Fruit fly (Drosophila melanogaster) whole organism, embryonic: ENCODE data around the gene CG32170.

ENCODE experiments used
- Abd-B ChIP-seq: fragments of 200-800 bp; sonication (Bioruptor generic); optimal IDR thresholded peaks from 2 replicates; lab custom pipeline; 2018; ENCODE audit warnings: missing biosample characterization, mild to moderate bottlenecking, missing genetic modification characterization, moderate library complexity
- CG10979 ChIP-seq: fragments of 200-800 bp; sonication (Bioruptor generic); optimal IDR thresholded peaks from 2 replicates; lab custom pipeline; 2018; ENCODE audit warnings: missing biosample characterization, mild to moderate bottlenecking, missing genetic modification characterization, moderate library complexity
- CG12659 ChIP-seq: fragments of 200-800 bp; sonication (Bioruptor generic); optimal IDR thresholded peaks from 3 replicates; lab custom pipeline; 2017; ENCODE audit warnings: mild to moderate bottlenecking, missing biosample characterization, missing genetic modification reagents, missing genetic modification characterization
- CG13287 ChIP-seq: fragments of 200-800 bp; sonication (Bioruptor generic); IDR thresholded peaks from 2 replicates; pipeline ENCODE4 v1.3.6; 2022; ENCODE audit warnings: missing biosample characterization, missing genetic modification characterization; ENCODE audit not compliant: partially characterized antibody
- CG14860 ChIP-seq: fragments of 200-800 bp; sonication (Bioruptor generic); IDR thresholded peaks from 3 replicates; pipeline ENCODE4 v1.3.6; 2022; ENCODE audit warnings: missing biosample characterization, missing genetic modification characterization; ENCODE audit not compliant: partially characterized antibody
- CG15011 ChIP-seq: fragments of 200-800 bp; sonication (Bioruptor generic); optimal IDR thresholded peaks from 3 replicates; lab custom pipeline; 2018; ENCODE audit warnings: missing biosample characterization, mild to moderate bottlenecking, missing genetic modification characterization
- CG31365 ChIP-seq: fragments of 200-800 bp; sonication (Bioruptor generic); optimal IDR thresholded peaks from 2 replicates; lab custom pipeline; 2018; ENCODE audit warnings: missing biosample characterization, mild to moderate bottlenecking, missing genetic modification characterization
- CG3281 ChIP-seq: fragments of 200-800 bp; sonication (Bioruptor generic); optimal IDR thresholded peaks from 3 replicates; lab custom pipeline; 2017; ENCODE audit warnings: missing biosample characterization, mild to moderate bottlenecking, missing genetic modification characterization
- CG3407 ChIP-seq: fragments of 200-800 bp; sonication (Bioruptor generic); optimal IDR thresholded peaks from 2 replicates; lab custom pipeline; 2018; ENCODE audit warnings: missing biosample characterization, mild to moderate bottlenecking, missing genetic modification characterization
- CG4617 ChIP-seq: fragments of 200-800 bp; sonication (Bioruptor generic); optimal IDR thresholded peaks from 3 replicates; lab custom pipeline; 2016; ENCODE audit warnings: missing biosample characterization, missing genetic modification characterization, borderline replicate concordance
- CG7357 ChIP-seq: fragments of 200-800 bp; sonication (Bioruptor generic); IDR thresholded peaks from 3 replicates; pipeline ENCODE4 v1.3.6; 2022; ENCODE audit warnings: missing biosample characterization, missing genetic modification characterization
- CG7556 ChIP-seq: fragments of 200-800 bp; sonication (Bioruptor generic); optimal IDR thresholded peaks from 2 replicates; lab custom pipeline; 2017; ENCODE audit warnings: missing biosample characterization, mild to moderate bottlenecking, missing genetic modification characterization
- CG7987 ChIP-seq: fragments of 200-800 bp; sonication (Bioruptor generic); optimal IDR thresholded peaks from 2 replicates; lab custom pipeline; 2018; ENCODE audit warnings: missing biosample characterization, mild to moderate bottlenecking, missing genetic modification characterization, moderate library complexity
- CG9727 ChIP-seq: fragments of 200-800 bp; sonication (Bioruptor generic); optimal IDR thresholded peaks from 3 replicates; lab custom pipeline; 2017; ENCODE audit warnings: missing biosample characterization, mild to moderate bottlenecking, missing genetic modification characterization
- Camta ChIP-seq: fragments of 200-800 bp; sonication (Bioruptor generic); optimal IDR thresholded peaks from 2 replicates; lab custom pipeline; 2016; ENCODE audit warnings: missing biosample characterization, missing genetic modification characterization
- Chrac-16 ChIP-seq: fragments of 200-800 bp; sonication (Bioruptor generic); optimal IDR thresholded peaks from 3 replicates; lab custom pipeline; 2016; ENCODE audit warnings: missing biosample characterization, missing genetic modification characterization
- Dad ChIP-seq: fragments of 200-800 bp; sonication (Bioruptor generic); optimal IDR thresholded peaks from 3 replicates; lab custom pipeline; 2016; ENCODE audit warnings: missing biosample characterization, missing genetic modification characterization
- Dll ChIP-seq: fragments of 200-800 bp; sonication (Bioruptor generic); IDR thresholded peaks from 4 replicates; pipeline ENCODE4 v1.3.6; 2022; ENCODE audit warnings: missing biosample characterization, missing genetic modification characterization; ENCODE audit not compliant: partially characterized antibody
- Dp ChIP-seq: fragments of 200-800 bp; sonication (Bioruptor generic); optimal IDR thresholded peaks from 2 replicates; lab custom pipeline; 2018; ENCODE audit warnings: missing biosample characterization, mild to moderate bottlenecking, missing genetic modification characterization, moderate library complexity
- ERR ChIP-seq: fragments of 200-800 bp; sonication (Bioruptor generic); optimal IDR thresholded peaks from 2 replicates; lab custom pipeline; 2016; ENCODE audit warnings: missing biosample characterization, missing genetic modification characterization
- Fer3 ChIP-seq: fragments of 200-800 bp; sonication (Bioruptor generic); optimal IDR thresholded peaks from 2 replicates; lab custom pipeline; 2018; ENCODE audit warnings: missing biosample characterization, mild to moderate bottlenecking, missing genetic modification characterization, moderate library complexity
- Gug ChIP-seq: fragments of 200-800 bp; sonication (Bioruptor generic); IDR thresholded peaks from 4 replicates; pipeline ENCODE4 v1.3.6; 2022; ENCODE audit warnings: missing biosample characterization, missing genetic modification characterization
- HLHmδ ChIP-seq: fragments of 200-800 bp; sonication (Bioruptor generic); optimal IDR thresholded peaks from 2 replicates; lab custom pipeline; 2018; ENCODE audit warnings: missing biosample characterization, mild to moderate bottlenecking, missing genetic modification characterization, moderate library complexity
- Hand ChIP-seq: fragments of 200-800 bp; sonication (Bioruptor generic); optimal IDR thresholded peaks from 2 replicates; lab custom pipeline; 2017; ENCODE audit warnings: mild to moderate bottlenecking, missing biosample characterization, missing genetic modification reagents, missing genetic modification characterization
- Hsf ChIP-seq: fragments of 200-800 bp; sonication (Bioruptor generic); optimal IDR thresholded peaks from 3 replicates; lab custom pipeline; 2016; ENCODE audit warnings: missing biosample characterization, missing genetic modification characterization
- Lpt ChIP-seq: fragments of >200 bp; optimal IDR thresholded peaks from 2 replicates; lab custom pipeline; 2018; ENCODE audit warnings: missing biosample characterization, missing genetic modification characterization
- Nf-YC ChIP-seq: fragments of 200-800 bp; optimal IDR thresholded peaks from 3 replicates; lab custom pipeline; 2019; ENCODE audit warnings: missing biosample characterization, mild to moderate bottlenecking, missing genetic modification characterization, moderate library complexity
- Usf ChIP-seq: fragments of 200-800 bp; sonication (Bioruptor generic); optimal IDR thresholded peaks from 2 replicates; lab custom pipeline; 2017; ENCODE audit warnings: missing genotype, missing biosample characterization, missing genetic modification characterization
- al ChIP-seq: fragments of 200-800 bp; sonication (Bioruptor generic); IDR thresholded peaks from 2 replicates; pipeline ENCODE4 v1.3.6; 2022; ENCODE audit warnings: missing biosample characterization, missing genetic modification characterization
- ara ChIP-seq: fragments of 200-800 bp; sonication (Bioruptor generic); IDR thresholded peaks from 2 replicates; pipeline ENCODE4 v1.3.6; 2022; ENCODE audit warnings: missing biosample characterization, missing genetic modification characterization
- cato ChIP-seq: fragments of 200-800 bp; sonication (Bioruptor generic); optimal IDR thresholded peaks from 2 replicates; lab custom pipeline; 2016; ENCODE audit warnings: missing biosample characterization, missing genetic modification characterization, borderline replicate concordance
- chm ChIP-seq: fragments of 200-800 bp; sonication (Bioruptor generic); IDR thresholded peaks from 2 replicates; pipeline ENCODE4 v1.3.6; 2022; ENCODE audit warnings: missing biosample characterization, missing genetic modification characterization
- crp ChIP-seq, 2 experiments: fragments of 200-800 bp; sonication (Bioruptor generic); optimal IDR thresholded peaks; 2 replicates in 1 of 2; 3 replicates in 1 of 2; lab custom pipeline; 2017; ENCODE audit warnings: missing biosample characterization in 2 of 2, missing genetic modification characterization in 2 of 2, mild to moderate bottlenecking in 1 of 2, moderate library complexity in 1 of 2
- dmrt99B ChIP-seq: fragments of 200-800 bp; sonication (Bioruptor generic); optimal IDR thresholded peaks from 2 replicates; lab custom pipeline; 2018; ENCODE audit warnings: missing biosample characterization, mild to moderate bottlenecking, missing genetic modification characterization, moderate library complexity
- fd64A ChIP-seq: fragments of 200-800 bp; sonication (Bioruptor generic); optimal IDR thresholded peaks from 3 replicates; lab custom pipeline; 2018; ENCODE audit warnings: missing biosample characterization, mild to moderate bottlenecking, missing genetic modification characterization
- gcm ChIP-seq: fragments of 200-800 bp; sonication (Bioruptor generic); optimal IDR thresholded peaks from 2 replicates; lab custom pipeline; 2019; ENCODE audit warnings: missing biosample characterization, mild to moderate bottlenecking, missing genetic modification characterization, moderate library complexity
- gfzf ChIP-seq: fragments of 200-800 bp; sonication (Bioruptor generic); optimal IDR thresholded peaks from 2 replicates; lab custom pipeline; 2016; ENCODE audit warnings: missing biosample characterization, mild to moderate bottlenecking, missing genetic modification characterization, moderate library complexity
- inv ChIP-seq: fragments of 200-800 bp; sonication (Bioruptor generic); IDR thresholded peaks from 2 replicates; pipeline ENCODE4 v1.3.6; 2022; ENCODE audit warnings: missing biosample characterization, missing genetic modification characterization; ENCODE audit not compliant: partially characterized antibody
- knrl ChIP-seq: fragments of 200-800 bp; sonication (Bioruptor generic); IDR thresholded peaks from 3 replicates; pipeline ENCODE4 v1.3.6; 2022; ENCODE audit warnings: missing biosample characterization, missing genetic modification characterization; ENCODE audit not compliant: partially characterized antibody
- lab ChIP-seq: fragments of 200-800 bp; sonication (Bioruptor generic); optimal IDR thresholded peaks from 3 replicates; lab custom pipeline; 2017; ENCODE audit warnings: missing biosample characterization, missing genetic modification characterization, mild to moderate bottlenecking, moderate library complexity, missing genetic modification reagents
- maf-S ChIP-seq: fragments of 200-800 bp; sonication (Bioruptor generic); optimal IDR thresholded peaks from 2 replicates; lab custom pipeline; 2016; ENCODE audit warnings: missing biosample characterization, missing genetic modification characterization
- psq ChIP-seq: fragments of 200-800 bp; sonication (Bioruptor generic); optimal IDR thresholded peaks from 2 replicates; lab custom pipeline; 2017; ENCODE audit warnings: missing biosample characterization, missing genetic modification characterization
- sc ChIP-seq, 3 experiments: fragments of >200 bp in 2 of 3; fragments of 200-800 bp in 1 of 3; sonication (Bioruptor generic) in 1 of 3; optimal IDR thresholded peaks; 2 replicates in 2 of 3; 3 replicates in 1 of 3; lab custom pipeline; 2017; ENCODE audit warnings: mild to moderate bottlenecking in 1 of 3, missing biosample characterization in 1 of 3, missing genetic modification characterization in 1 of 3, missing genetic modification reagents in 1 of 3
- slbo ChIP-seq: fragments of 200-800 bp; sonication (Bioruptor generic); IDR thresholded peaks from 2 replicates; pipeline ENCODE4 v1.3.6; 2022; ENCODE audit warnings: missing biosample characterization, missing genetic modification characterization
- sqz ChIP-seq: fragments of 200-800 bp; sonication (Bioruptor generic); optimal IDR thresholded peaks from 3 replicates; lab custom pipeline; 2018; ENCODE audit warnings: missing biosample characterization, mild to moderate bottlenecking, missing genetic modification characterization
- sr ChIP-seq: fragments of 200-800 bp; sonication (Bioruptor generic); IDR thresholded peaks from 3 replicates; pipeline ENCODE4 v1.3.6; 2022; ENCODE audit warnings: missing biosample characterization, missing genetic modification characterization
- vnd ChIP-seq: fragments of 200-800 bp; sonication (Bioruptor generic); IDR thresholded peaks from 3 replicates; pipeline ENCODE4 v1.3.6; 2022; ENCODE audit warnings: missing biosample characterization, missing genetic modification characterization; ENCODE audit not compliant: partially characterized antibody
- zen2 ChIP-seq: fragments of 200-800 bp; sonication (Bioruptor generic); IDR thresholded peaks from 3 replicates; pipeline ENCODE4 v1.3.6; 2022; ENCODE audit warnings: missing biosample characterization, missing genetic modification characterization; ENCODE audit not compliant: partially characterized antibody

CG32170 gene

dm6 chr3L:16872487-16872955 is 4.6 kb upstream of the CG32170 start (continued):
- no peak for TF ChIP-seq cato
- TF ChIP-seq HLHmδ (GFP tag; lab: Kevin White, UChicago): no peak
- peak; percentile 39 for TF ChIP-seq Usf (GFP tag; lab: Kevin White, UChicago)
- peak; percentile 2 for TF ChIP-seq CG31365
- TF ChIP-seq Fer3 (tag; lab: Kevin White, UChicago): peak; percentile 67
- TF ChIP-seq slbo (GFP tag; lab: Robert Waterston, UW): no peak; the same call in none of the 2 replicates
- TF ChIP-seq Hand (GFP tag; lab: Kevin White, UChicago): peak; percentile 40
- TF ChIP-seq gcm (GFP tag; lab: Kevin White, UChicago): peak; percentile 67
- peak; percentile 87 for TF ChIP-seq CG12659 (GFP tag; lab: Kevin White, UChicago)
- TF ChIP-seq sc (optimal IDR thresholded peaks at IDR 0.05; lab: Kevin White, UChicago): no peak
- TF ChIP-seq sc (GFP tag; optimal IDR thresholded peaks at IDR 0.05; lab: Kevin White, UChicago): no peak
- peak; percentile 60 for TF ChIP-seq CG3407 (GFP tag; lab: Kevin White, UChicago)
- no peak for TF ChIP-seq ERR
- TF ChIP-seq CG7357 (GFP tag; lab: Robert Waterston, UW): no peak
- TF ChIP-seq dmrt99B (tag; lab: Kevin White, UChicago): peak; percentile 87
- TF ChIP-seq fd64A (GFP tag; lab: Kevin White, UChicago): peak; percentile 0
- peak; percentile 85 for TF ChIP-seq CG3281 (GFP tag; lab: Kevin White, UChicago)
- TF ChIP-seq CG13287 (GFP tag; lab: Robert Waterston, UW): no peak
- peak; percentile 10 for TF ChIP-seq CG4617
- TF ChIP-seq CG10979 (tag; lab: Kevin White, UChicago): peak; percentile 70
- peak; percentile 27 for TF ChIP-seq Camta (GFP tag; lab: Kevin White, UChicago)
- no peak for TF ChIP-seq Lpt (GFP tag; lab: Kevin White, UChicago)
- TF ChIP-seq al: no peak; the same call in 1 of the 2 replicates
- TF ChIP-seq sr: no peak
- no peak for TF ChIP-seq Dll (GFP tag; lab: Robert Waterston, UW)
- no peak for TF ChIP-seq zen2 (GFP tag; lab: Robert Waterston, UW)
- peak; percentile 75 for TF ChIP-seq Hsf (GFP tag; lab: Kevin White, UChicago)
- TF ChIP-seq Dp (GFP tag; lab: Kevin White, UChicago): no peak
- TF ChIP-seq Chrac-16 (GFP tag; lab: Kevin White, UChicago): peak; percentile 52
- peak; percentile 87 for TF ChIP-seq CG7556 (GFP tag; lab: Kevin White, UChicago)
- TF ChIP-seq psq: no peak
- no peak for TF ChIP-seq inv
- TF ChIP-seq ara (GFP tag; lab: Robert Waterston, UW): peak; percentile 28; the same call in 1 of the 2 replicates
- TF ChIP-seq lab (GFP tag; lab: Kevin White, UChicago): peak; percentile 78
- peak; percentile 60 for TF ChIP-seq Nf-YC (tag; lab: Kevin White, UChicago)
- no peak for TF ChIP-seq knrl (GFP tag; lab: Robert Waterston, UW)
- no peak for TF ChIP-seq chm
- no peak for TF ChIP-seq vnd (GFP tag; lab: Robert Waterston, UW)
- TF ChIP-seq CG7987 (GFP tag; lab: Kevin White, UChicago): peak; percentile 27
- no peak for TF ChIP-seq gfzf (GFP tag; lab: Kevin White, UChicago)
- TF ChIP-seq sqz (GFP tag; lab: Kevin White, UChicago): peak; percentile 27
- TF ChIP-seq Abd-B (GFP tag; lab: Kevin White, UChicago): peak; percentile 51
- peak; percentile 8; the same call in 1 of the 4 replicates for TF ChIP-seq Gug (GFP tag; lab: Robert Waterston, UW)
- TF ChIP-seq crp (GFP tag; optimal IDR thresholded peaks at IDR 0.05; lab: Kevin White, UChicago): peak in 1 of 2 experiments; percentile 35
- TF ChIP-seq CG9727 (GFP tag; lab: Kevin White, UChicago): peak; percentile 62
- TF ChIP-seq CG14860 (GFP tag; lab: Robert Waterston, UW): no peak
- peak; percentile 52 for TF ChIP-seq maf-S (GFP tag; lab: Kevin White, UChicago)
- peak; percentile 63 for TF ChIP-seq CG15011 (GFP tag; lab: Kevin White, UChicago)
- peak; percentile 28 for TF ChIP-seq Dad (GFP tag; lab: Kevin White, UChicago)
